Worm (Caenorhabditis elegans) whole organism, late embryonic: ENCODE data around the gene lec-10.
A peak's percentile ranks its signal among the peaks of the same experiment; 100 is the strongest.

Source experiments
- C08G9.2 ChIP-seq: sonication (generic microtip); optimal IDR thresholded peaks from 2 replicates; lab custom pipeline; 2016; ENCODE audit warnings: mild to moderate bottlenecking, missing genetic modification characterization, moderate library complexity, missing compliant biosample characterization
- C38D4.7 ChIP-seq: fragments of 200-800 bp; sonication (Bioruptor generic); optimal IDR thresholded peaks from 2 replicates; lab custom pipeline; 2018; ENCODE audit warnings: mild to moderate bottlenecking, missing genetic modification characterization, moderate library complexity, missing compliant biosample characterization
- F13H6.1 ChIP-seq: sonication (generic microtip); optimal IDR thresholded peaks from 2 replicates; lab custom pipeline; 2016; ENCODE audit warnings: missing genetic modification characterization, missing compliant biosample characterization
- K09A11.1 ChIP-seq: sonication (generic microtip); optimal IDR thresholded peaks from 2 replicates; lab custom pipeline; 2017; ENCODE audit warnings: antibody characterized with exemption, mild to moderate bottlenecking, missing genetic modification characterization, missing compliant biosample characterization; ENCODE audit not compliant: insufficient read depth
- T23F11.4 ChIP-seq: fragments of 200-800 bp; sonication (Bioruptor generic); optimal IDR thresholded peaks from 2 replicates; lab custom pipeline; 2018; ENCODE audit warnings: mild to moderate bottlenecking, missing genetic modification characterization, missing compliant biosample characterization
- Y22D7AL.16 ChIP-seq: sonication (generic microtip); optimal IDR thresholded peaks from 2 replicates; lab custom pipeline; 2016; ENCODE audit warnings: missing genetic modification characterization, missing compliant biosample characterization
- ahr-1 ChIP-seq: sonication (generic microtip); optimal IDR thresholded peaks from 2 replicates; lab custom pipeline; 2016; ENCODE audit warnings: missing genetic modification characterization, missing compliant biosample characterization
- ceh-18 ChIP-seq: sonication (generic microtip); optimal IDR thresholded peaks from 2 replicates; lab custom pipeline; 2016; ENCODE audit warnings: missing genetic modification characterization, missing compliant biosample characterization
- ceh-2 ChIP-seq: sonication (generic microtip); optimal IDR thresholded peaks from 2 replicates; lab custom pipeline; 2016; ENCODE audit warnings: missing genotype, missing genetic modification characterization, missing compliant biosample characterization
- ceh-22 ChIP-seq: sonication (generic microtip); optimal IDR thresholded peaks from 2 replicates; lab custom pipeline; 2017; ENCODE audit warnings: missing biosample characterization, missing genetic modification characterization
- ceh-30 ChIP-seq: fragments of 150-350 bp; optimal IDR thresholded peaks from 2 replicates; lab custom pipeline; 2014; ENCODE audit warnings: missing biosample characterization, missing genetic modification characterization
- ceh-31 ChIP-seq: sonication (generic microtip); optimal IDR thresholded peaks from 2 replicates; lab custom pipeline; 2016; ENCODE audit warnings: missing genetic modification characterization, missing compliant biosample characterization
- ceh-34 ChIP-seq: sonication (generic microtip); optimal IDR thresholded peaks from 2 replicates; lab custom pipeline; 2016; ENCODE audit warnings: mild to moderate bottlenecking, missing genetic modification characterization, missing compliant biosample characterization
- ceh-45 ChIP-seq: fragments of 200-800 bp; sonication (Bioruptor generic); IDR thresholded peaks from 2 replicates; pipeline ENCODE4 v1.3.6; 2022; ENCODE audit warnings: missing genetic modification reagents, missing genetic modification characterization, missing compliant biosample characterization
- ceh-9 ChIP-seq: sonication (generic microtip); optimal IDR thresholded peaks from 2 replicates; lab custom pipeline; 2016; ENCODE audit warnings: mild to moderate bottlenecking, missing genetic modification characterization, inconsistent platforms, missing compliant biosample characterization
- elt-2 ChIP-seq: sonication (generic microtip); optimal IDR thresholded peaks from 2 replicates; lab custom pipeline; 2016; ENCODE audit warnings: missing genetic modification reagents, missing genetic modification characterization, missing compliant biosample characterization
- elt-4 ChIP-seq: sonication (generic microtip); optimal IDR thresholded peaks from 2 replicates; lab custom pipeline; 2016; ENCODE audit warnings: missing genetic modification characterization, missing compliant biosample characterization
- fkh-6 ChIP-seq: sonication (generic microtip); optimal IDR thresholded peaks from 2 replicates; lab custom pipeline; 2016; ENCODE audit warnings: missing genetic modification characterization, missing compliant biosample characterization
- gmeb-2 ChIP-seq: sonication (generic microtip); optimal IDR thresholded peaks from 2 replicates; lab custom pipeline; 2016; ENCODE audit warnings: missing genetic modification characterization, inconsistent platforms, missing compliant biosample characterization
- hlh-30 ChIP-seq: sonication (generic microtip); optimal IDR thresholded peaks from 2 replicates; lab custom pipeline; 2017; ENCODE audit warnings: antibody characterized with exemption, missing genetic modification characterization, missing compliant biosample characterization; ENCODE audit not compliant: insufficient read depth
- hlh-6 ChIP-seq: sonication (generic microtip); optimal IDR thresholded peaks from 2 replicates; lab custom pipeline; 2016; ENCODE audit warnings: missing genotype, missing genetic modification characterization, missing compliant biosample characterization
- mec-3 ChIP-seq: sonication (generic microtip); optimal IDR thresholded peaks from 2 replicates; lab custom pipeline; 2016; ENCODE audit warnings: borderline replicate concordance, missing genetic modification characterization, missing compliant biosample characterization
- npax-4 ChIP-seq: sonication (generic microtip); optimal IDR thresholded peaks from 2 replicates; lab custom pipeline; 2016; ENCODE audit warnings: missing genetic modification characterization, missing compliant biosample characterization
- odd-2 ChIP-seq: sonication (generic microtip); optimal IDR thresholded peaks from 2 replicates; lab custom pipeline; 2017; ENCODE audit warnings: antibody characterized with exemption, mild to moderate bottlenecking, missing genetic modification characterization, missing compliant biosample characterization
- pag-3 ChIP-seq: sonication (generic microtip); optimal IDR thresholded peaks from 2 replicates; lab custom pipeline; 2016; ENCODE audit warnings: missing compliant biosample characterization, missing genetic modification characterization, borderline replicate concordance
- pat-9 ChIP-seq: fragments of 200-800 bp; sonication (Bioruptor generic); optimal IDR thresholded peaks from 2 replicates; lab custom pipeline; 2018; ENCODE audit warnings: mild to moderate bottlenecking, missing genetic modification characterization, moderate library complexity, missing compliant biosample characterization
- pha-2 ChIP-seq: sonication (generic microtip); optimal IDR thresholded peaks from 2 replicates; lab custom pipeline; 2017; ENCODE audit warnings: mild to moderate bottlenecking, missing genetic modification characterization, missing compliant biosample characterization
- pqm-1 ChIP-seq: sonication (generic microtip); optimal IDR thresholded peaks from 2 replicates; lab custom pipeline; 2016; ENCODE audit warnings: missing genetic modification characterization, missing compliant biosample characterization
- pros-1 ChIP-seq: fragments of 150-350 bp; optimal IDR thresholded peaks from 2 replicates; lab custom pipeline; 2014; ENCODE audit warnings: missing biosample characterization, missing genetic modification reagents, missing genetic modification characterization
- ref-2 ChIP-seq: sonication (generic microtip); optimal IDR thresholded peaks from 2 replicates; lab custom pipeline; 2016; ENCODE audit warnings: missing genetic modification characterization, missing compliant biosample characterization
- rnt-1 ChIP-seq: sonication (generic microtip); optimal IDR thresholded peaks from 2 replicates; lab custom pipeline; 2016; ENCODE audit warnings: missing genetic modification characterization, missing compliant biosample characterization
- sdc-2 ChIP-seq: sonication (generic microtip); optimal IDR thresholded peaks from 2 replicates; lab custom pipeline; 2016; ENCODE audit warnings: missing genotype, missing genetic modification characterization, missing compliant biosample characterization
- syd-9 ChIP-seq: sonication (generic microtip); optimal IDR thresholded peaks from 2 replicates; lab custom pipeline; 2016; ENCODE audit warnings: mild to moderate bottlenecking, missing genetic modification characterization, moderate library complexity, missing compliant biosample characterization
- tbx-2 ChIP-seq: sonication (generic microtip); optimal IDR thresholded peaks from 2 replicates; lab custom pipeline; 2016; ENCODE audit warnings: missing genetic modification characterization, missing compliant biosample characterization
- unc-55 ChIP-seq: sonication (generic microtip); optimal IDR thresholded peaks from 2 replicates; lab custom pipeline; 2017; ENCODE audit warnings: missing biosample characterization, missing genetic modification reagents, missing genetic modification characterization
- ztf-16 ChIP-seq: sonication (generic microtip); optimal IDR thresholded peaks from 2 replicates; lab custom pipeline; 2017; ENCODE audit warnings: missing genetic modification characterization, missing compliant biosample characterization

Gene lec-10

DNA sequence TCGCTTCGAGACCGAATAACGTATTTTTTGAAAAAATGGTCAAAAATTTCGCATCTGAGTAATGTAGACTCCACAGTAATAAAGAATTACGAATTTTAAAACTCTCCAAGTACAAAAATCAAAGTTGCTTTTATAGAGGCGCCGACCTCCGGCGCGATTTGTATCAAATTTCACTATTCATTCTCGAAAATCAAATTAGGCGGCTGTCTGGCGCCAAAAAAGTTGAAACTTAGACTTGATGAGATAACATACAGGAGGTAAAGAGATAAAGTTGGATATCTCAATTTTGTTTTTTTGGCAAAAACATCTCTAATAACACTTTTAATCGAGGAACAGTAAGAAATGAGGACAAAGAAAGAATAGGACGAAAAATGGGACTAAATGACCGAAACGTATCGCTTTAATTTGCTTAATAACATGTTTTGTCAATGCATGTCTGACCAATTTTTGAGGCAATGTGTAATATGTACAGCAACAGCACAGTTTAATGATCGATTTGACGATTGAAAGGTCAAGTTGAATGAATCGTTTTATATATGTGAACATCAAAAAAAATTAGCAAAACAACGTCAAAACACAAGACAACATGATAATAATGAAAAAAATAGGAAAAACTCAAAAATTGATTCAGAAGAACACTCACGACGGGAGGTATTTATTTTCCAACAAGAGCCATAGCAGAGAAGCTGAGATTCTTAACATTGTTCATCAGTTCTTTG is 17.5 kb upstream of the lec-10 start:
- TF ChIP-seq pros-1 (tag; lab: Kevin White, UChicago) (no peak), ceh-2 (tag; lab: Kevin White, UChicago) (no peak)

DNA sequence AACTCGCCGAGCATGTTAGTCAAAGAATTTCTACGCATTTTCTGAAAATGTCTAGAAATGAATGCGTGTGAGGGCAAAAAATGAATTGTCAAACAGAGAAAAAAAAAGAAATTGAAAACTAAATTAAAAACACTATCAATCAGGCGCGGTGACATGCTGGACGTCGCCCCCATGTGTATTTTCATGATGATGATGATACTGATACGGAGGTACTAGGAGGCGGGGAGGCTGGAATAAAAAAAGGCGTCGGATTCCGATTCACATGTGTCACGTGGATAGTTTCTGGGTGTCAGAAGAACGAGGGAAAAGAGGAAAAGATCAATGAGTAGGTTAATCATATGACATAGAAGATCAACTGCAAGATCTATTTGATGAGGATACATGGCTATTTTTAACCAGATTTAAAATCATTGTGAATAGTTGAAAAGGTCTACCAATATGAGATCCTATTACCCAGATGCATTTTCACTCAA is 16.5 kb upstream of the lec-10 start, which contains the start of gene W01A11.7:
TSS of gene W01A11.7 (minus strand) at position 51 of the 473 bp plus-strand sequence.
- TF ChIP-seq fkh-6 (tag; lab: Kevin White, UChicago), result no peak
- no peak for TF ChIP-seq ceh-18 (tag; lab: Kevin White, UChicago)
- TF ChIP-seq unc-55 (GFP tag; lab: Kevin White, UChicago), result no peak
- TF ChIP-seq pha-2 (tag; lab: Kevin White, UChicago), result no peak

DNA sequence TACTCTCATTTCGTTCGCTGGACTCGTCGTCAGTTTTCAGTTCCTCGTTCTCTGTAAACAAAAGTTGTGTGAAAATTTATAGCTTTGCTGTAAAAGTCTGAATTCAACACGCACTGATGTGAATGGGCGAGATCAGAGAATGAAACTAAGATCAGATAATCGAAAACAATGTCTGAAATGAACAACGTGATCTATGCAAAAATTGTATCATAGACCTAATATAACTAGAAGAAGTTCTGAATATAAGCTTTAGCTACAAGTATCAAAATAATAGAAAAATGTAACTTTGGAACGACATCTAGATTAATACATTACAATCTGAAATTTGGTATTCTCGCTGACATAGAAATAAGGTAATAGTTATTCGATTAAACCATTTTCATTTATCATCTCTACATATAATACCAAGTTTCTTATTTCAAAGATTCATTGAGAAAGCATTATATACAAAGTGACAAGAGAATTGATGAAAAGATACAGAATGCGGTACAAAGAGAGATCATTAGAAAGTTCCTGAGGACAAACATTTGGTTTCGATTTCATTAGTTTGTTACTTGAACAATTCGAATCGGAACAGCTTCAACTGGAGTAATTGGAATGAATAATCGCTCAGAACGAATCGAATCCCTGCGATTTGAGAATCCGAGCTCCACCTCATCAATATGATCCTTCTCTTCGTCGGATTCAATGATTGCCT is 15.4 kb upstream of the lec-10 start, which contains the start of gene moc-2:
TSS of gene moc-2 (minus strand) at position 51 of the 697 bp plus-strand sequence.
- TF ChIP-seq ceh-9 (tag; lab: Kevin White, UChicago) (no peak), npax-4 (no peak)

DNA sequence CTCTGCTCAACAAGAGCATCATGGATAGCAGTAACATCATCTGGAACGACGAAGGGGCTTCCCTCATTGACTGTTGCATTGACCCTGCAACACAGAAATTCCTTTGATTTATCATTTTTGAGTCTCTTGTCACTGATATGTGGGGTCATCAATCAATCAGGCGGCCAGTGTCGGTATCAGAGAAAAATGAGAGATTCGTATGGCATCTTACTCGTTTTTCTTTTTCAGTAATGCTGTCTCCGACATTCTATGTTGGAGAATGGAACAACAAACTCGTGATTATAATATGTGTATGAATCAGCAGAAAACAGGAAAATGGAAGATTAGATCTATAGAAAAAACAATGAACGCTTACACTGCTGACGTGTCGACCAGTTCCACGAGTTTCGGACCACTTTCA is 14.2 kb upstream of the lec-10 start:
- peak; percentile 59 for TF ChIP-seq unc-55 (GFP tag; lab: Kevin White, UChicago)
- TF ChIP-seq odd-2 (tag; lab: Kevin White, UChicago), result no peak

DNA sequence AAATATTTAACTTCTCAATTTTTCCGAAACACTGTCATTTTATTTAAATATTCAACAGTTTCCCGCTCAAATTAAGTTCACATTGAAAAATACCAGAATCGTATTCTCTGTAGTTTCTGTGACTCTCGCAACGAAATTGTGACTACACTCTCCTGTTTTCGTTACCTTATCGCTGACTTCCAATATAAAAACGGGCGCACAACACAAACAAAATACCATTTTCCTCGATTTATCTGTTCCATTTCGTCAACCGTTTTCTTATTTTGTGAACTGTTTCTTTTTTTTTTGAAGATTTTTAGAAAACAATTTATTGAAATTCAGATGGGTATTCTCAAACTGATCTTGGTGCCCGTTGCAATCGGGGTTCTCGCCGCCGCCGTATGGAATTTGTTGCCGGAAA is 10.0 kb upstream of the lec-10 start, which contains the start of gene W01A11.1:
TSS of gene W01A11.1 (plus strand) at position 322 of the 400 bp plus-strand sequence.
- TF ChIP-seq elt-2 (tag; lab: Kevin White, UChicago), result no peak
- TF ChIP-seq K09A11.1 (tag; lab: Kevin White, UChicago), result no peak
- TF ChIP-seq ref-2, result no peak
- TF ChIP-seq T23F11.4 (GFP tag; lab: Kevin White, UChicago), result no peak
- TF ChIP-seq ceh-31 (tag; lab: Kevin White, UChicago), result no peak
- no peak for TF ChIP-seq tbx-2 (tag; lab: Kevin White, UChicago)
- no peak for TF ChIP-seq ceh-45 (GFP tag; lab: Robert Waterston, UW)
- no peak for TF ChIP-seq Y22D7AL.16 (tag; lab: Kevin White, UChicago)
- TF ChIP-seq ceh-22, result no peak
- no peak for TF ChIP-seq sdc-2 (tag; lab: Kevin White, UChicago)
- no peak for TF ChIP-seq ceh-30 (tag; lab: Kevin White, UChicago)
- no peak for TF ChIP-seq ceh-34
- TF ChIP-seq, all 69 proteins: peak for 0

DNA sequence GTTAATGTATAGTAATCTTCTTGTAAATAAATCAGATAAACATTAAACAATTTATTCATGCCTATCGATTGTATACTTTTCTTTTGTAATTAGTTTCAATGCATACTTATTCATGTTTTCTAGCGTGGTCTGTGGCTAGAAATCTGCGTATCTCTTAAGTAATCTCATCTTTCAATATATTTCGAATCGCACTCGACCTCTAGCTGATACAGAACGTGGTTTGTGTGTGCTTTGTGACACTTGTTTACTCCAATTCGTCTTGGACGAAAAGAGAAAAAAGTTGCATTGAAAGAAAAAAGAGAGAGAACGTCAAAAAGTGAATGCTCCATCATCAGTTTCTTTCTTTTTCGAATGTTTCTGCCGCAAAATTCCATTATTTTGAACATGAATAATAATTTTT is 9.5 kb upstream of the lec-10 start:
- TF ChIP-seq ztf-16 (tag; lab: Kevin White, UChicago) (no peak), pat-9 (tag; lab: Kevin White, UChicago) (no peak), elt-4 (tag; lab: Kevin White, UChicago) (no peak), odd-2 (tag; lab: Kevin White, UChicago) (no peak), pag-3 (tag; lab: Kevin White, UChicago) (no peak), Y22D7AL.16 (tag; lab: Kevin White, UChicago) (no peak), gmeb-2 (tag; lab: Kevin White, UChicago) (no peak), mec-3 (tag; lab: Kevin White, UChicago) (no peak), C08G9.2 (tag; lab: Kevin White, UChicago) (no peak), pqm-1 (tag; lab: Kevin White, UChicago) (no peak), hlh-6 (tag; lab: Kevin White, UChicago) (no peak), C38D4.7 (GFP tag; lab: Kevin White, UChicago) (no peak), syd-9 (tag; lab: Kevin White, UChicago) (no peak), rnt-1 (no peak), F13H6.1 (tag; lab: Kevin White, UChicago) (no peak), ahr-1 (tag; lab: Kevin White, UChicago) (no peak), K09A11.1 (tag; lab: Kevin White, UChicago) (no peak), hlh-30 (tag; lab: Kevin White, UChicago) (no peak)
